Worm (Caenorhabditis elegans): ENCODE data around the gene lite-1.

The lite-1 gene

DNA sequence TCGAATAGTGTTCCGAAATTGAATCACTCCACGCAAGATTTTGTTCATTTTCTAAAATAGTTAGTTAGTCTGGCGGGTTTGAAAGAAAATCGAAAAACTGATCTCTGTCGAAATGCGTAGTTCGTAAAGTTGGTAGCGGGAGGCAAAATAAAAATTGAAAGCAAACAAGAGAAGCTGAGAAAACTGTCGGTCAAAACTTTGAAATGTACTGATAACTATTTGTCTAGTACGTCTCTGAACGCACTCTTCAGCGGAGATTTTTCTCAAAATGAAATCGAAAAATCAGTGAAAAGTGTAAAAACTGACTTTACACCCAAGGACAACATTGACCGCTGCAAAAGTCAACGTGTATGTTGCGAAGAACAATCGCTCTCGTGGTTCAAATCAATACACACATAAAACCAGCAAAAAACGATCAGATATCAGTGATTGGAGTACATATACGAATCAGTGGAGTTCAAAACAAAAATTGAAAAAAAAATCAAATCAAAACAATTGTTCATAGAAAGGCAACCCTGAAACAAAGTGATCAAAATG is 25.8 kb downstream of the lite-1 start, which contains the start of gene bca-1 (continued):
- TF ChIP-seq lsy-2 (tag; optimal IDR thresholded peaks at IDR 0.05): peak in 1 of 2 experiments; percentile 40
- TF ChIP-seq dve-1 (tag; optimal IDR thresholded peaks at IDR 0.05; ENCODE audit: insufficient read depth): peak; percentile 63
- peak; percentile 14 for TF ChIP-seq nhr-25 (tag; optimal IDR thresholded peaks at IDR 0.05; ENCODE audit: borderline replicate concordance, insufficient read depth)
- no peak for TF ChIP-seq nhr-6 (tag; optimal IDR thresholded peaks at IDR 0.05)
- no peak for TF ChIP-seq madf-9 (GFP tag; conservative IDR thresholded peaks at IDR 0.05)
- TF ChIP-seq mes-2 (tag; optimal IDR thresholded peaks at IDR 0.05; ENCODE audit: poor library complexity, severe bottlenecking): no peak
- TF ChIP-seq ceh-44 (GFP tag; IDR thresholded peaks at IDR 0.05): no peak
- TF ChIP-seq mdl-1 (tag; optimal IDR thresholded peaks at IDR 0.05): peak in 1 of 2 experiments; percentile 49
- no peak for TF ChIP-seq nhr-42 (GFP tag; IDR thresholded peaks at IDR 0.05)
- peak; percentile 35 for TF ChIP-seq nhr-11 (tag; optimal IDR thresholded peaks at IDR 0.05)
- TF ChIP-seq ceh-20 (GFP tag; IDR thresholded peaks at IDR 0.05): no peak
- no peak for TF ChIP-seq tag-97 (GFP tag; IDR thresholded peaks at IDR 0.05)
- peak; percentile 6 for TF ChIP-seq nhr-77 (tag; optimal IDR thresholded peaks at IDR 0.05)

DNA sequence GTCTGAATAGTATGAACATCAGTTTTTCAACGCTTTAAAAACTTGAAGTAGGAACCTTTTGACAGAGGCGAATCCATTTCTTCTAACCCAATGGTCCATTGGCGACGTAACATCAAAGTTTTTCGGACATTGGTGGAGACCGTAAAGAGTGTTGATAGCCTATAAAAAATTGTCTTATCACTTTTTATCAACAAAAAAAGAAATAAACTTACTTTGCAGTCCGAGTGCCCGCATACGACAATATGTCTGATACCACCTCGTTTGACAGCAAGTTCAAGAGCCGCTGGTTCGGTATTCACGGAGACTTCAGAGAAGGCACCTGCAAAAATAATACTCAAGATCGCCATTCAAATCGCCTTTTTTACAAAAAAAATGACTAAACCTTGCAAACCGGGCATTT is 27.3 kb downstream of the lite-1 start:
- TF ChIP-seq php-3 (GFP tag; IDR thresholded peaks at IDR 0.05) (peak; percentile 60; the same call in 1 of the 2 replicates), dmd-6 (GFP tag; IDR thresholded peaks at IDR 0.05) (peak; percentile 22; the same call in 1 of the 2 replicates), hif-1 (tag; optimal IDR thresholded peaks at IDR 0.05) (no peak), daf-16 (GFP tag; optimal IDR thresholded peaks at IDR 0.05) (no peak), daf-16 (tag; optimal IDR thresholded peaks at IDR 0.05) (peak; percentile 41), aha-1 (tag) (peak; percentile 60)

DNA sequence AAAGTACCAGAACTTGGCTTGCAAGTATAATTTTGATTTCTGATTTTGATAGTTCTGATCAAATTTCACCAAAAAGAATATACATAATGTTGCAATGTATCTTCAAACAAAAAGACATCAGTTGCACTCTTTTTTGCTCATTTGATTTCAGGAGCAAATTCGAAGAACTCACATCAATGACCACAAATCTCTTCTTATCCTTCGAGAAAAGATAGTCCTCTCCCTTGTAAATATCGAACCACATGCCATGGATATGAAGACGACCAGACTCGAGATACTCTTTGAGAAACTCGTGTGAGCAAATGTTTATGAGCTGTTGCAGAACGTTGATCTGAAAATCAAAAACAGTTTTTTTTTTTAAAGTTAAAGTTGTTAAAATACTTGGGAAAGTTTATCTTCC is 27.8 kb downstream of the lite-1 start:
- TF ChIP-seq pha-4 (GFP tag; IDR thresholded peaks at IDR 0.05) (no peak), pha-4 (tag; optimal IDR thresholded peaks at IDR 0.05) (no peak), php-3 (GFP tag; IDR thresholded peaks at IDR 0.05) (no peak), Y5F2A.4 (GFP tag; optimal IDR thresholded peaks at IDR 0.05) (no peak), daf-16 (GFP tag; optimal IDR thresholded peaks at IDR 0.05) (peak in 1 of 2 experiments; percentile 23), daf-16 (tag; optimal IDR thresholded peaks at IDR 0.05) (no peak), unc-62 (GFP tag; optimal IDR thresholded peaks at IDR 0.05 in 1 of 2) (no peak), unc-62 (tag; optimal IDR thresholded peaks at IDR 0.05) (no peak), F44E2.7 (GFP tag; IDR thresholded peaks at IDR 0.05) (no peak), nhr-11 (tag; optimal IDR thresholded peaks at IDR 0.05) (peak; percentile 1), ces-1 (GFP tag; optimal IDR thresholded peaks at IDR 0.05) (no peak)

DNA sequence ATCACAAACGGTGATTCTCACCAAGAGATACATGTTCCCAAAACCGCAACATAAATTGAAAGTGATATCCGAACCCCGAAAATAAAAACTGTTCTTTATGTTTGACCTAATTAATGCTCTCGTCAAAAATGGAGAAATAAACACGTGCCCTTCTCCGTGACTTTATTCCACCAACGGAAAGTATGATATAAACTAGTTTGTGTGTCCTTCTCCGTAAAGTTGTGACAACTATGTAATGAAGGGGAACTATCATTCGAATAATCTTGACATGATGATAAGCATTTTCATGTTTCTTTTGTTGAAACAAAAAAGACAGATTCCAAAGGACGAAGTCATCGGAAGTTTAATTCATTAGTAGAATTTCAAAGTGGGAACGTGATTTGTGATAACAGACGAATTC is 29.0 kb downstream of the lite-1 start:
- TF ChIP-seq dmd-8 (GFP tag; IDR thresholded peaks at IDR 0.05) (no peak), dve-1 (tag; optimal IDR thresholded peaks at IDR 0.05; ENCODE audit: insufficient read depth) (peak; percentile 3), sdz-12 (GFP tag; optimal IDR thresholded peaks at IDR 0.05) (no peak), nhr-111 (GFP tag; optimal IDR thresholded peaks at IDR 0.05) (no peak), T26A8.4 (GFP tag; IDR thresholded peaks at IDR 0.05) (no peak), lin-1 (GFP tag; IDR thresholded peaks at IDR 0.05) (no peak), F10B5.3 (tag; optimal IDR thresholded peaks at IDR 0.05) (no peak), nhr-6 (tag; optimal IDR thresholded peaks at IDR 0.05) (peak; percentile 2), lin-15B (tag; optimal IDR thresholded peaks at IDR 0.05) (no peak), cey-2 (tag; optimal IDR thresholded peaks at IDR 0.05; ENCODE audit: borderline replicate concordance, insufficient read depth) (no peak), ceh-28 (tag; optimal IDR thresholded peaks at IDR 0.05) (no peak), unc-62 (GFP tag; optimal IDR thresholded peaks at IDR 0.05 in 1 of 2) (peak in 1 of 2 experiments; percentile 93), unc-62 (tag; optimal IDR thresholded peaks at IDR 0.05) (no peak), nhr-41 (GFP tag; IDR thresholded peaks at IDR 0.05) (no peak), daf-16 (GFP tag; optimal IDR thresholded peaks at IDR 0.05) (no peak), daf-16 (tag; optimal IDR thresholded peaks at IDR 0.05) (no peak), attf-4 (tag; optimal IDR thresholded peaks at IDR 0.05) (no peak), zip-2 (tag; optimal IDR thresholded peaks at IDR 0.05) (no peak), pqm-1 (tag; optimal IDR thresholded peaks at IDR 0.05) (no peak), lsy-2 (tag; optimal IDR thresholded peaks at IDR 0.05) (peak in 1 of 2 experiments; percentile 57), skn-1 (tag; optimal IDR thresholded peaks at IDR 0.05) (no peak), R02D3.7 (tag; optimal IDR thresholded peaks at IDR 0.05) (no peak), dmd-6 (GFP tag; IDR thresholded peaks at IDR 0.05) (no peak), ama-1 (optimal IDR thresholded peaks at IDR 0.05) (peak; percentile 29), zfp-3 (GFP tag; conservative IDR thresholded peaks at IDR 0.05) (0 out of 2 replicates have a peak, but pooled peaks have one; percentile 17), nhr-48 (tag; optimal IDR thresholded peaks at IDR 0.05) (no peak), mdl-1 (tag; optimal IDR thresholded peaks at IDR 0.05) (peak in 1 of 2 experiments; percentile 48), aha-1 (tag) (peak; percentile 79)

All from whole organism, L4 larva.